Fruit fly (Drosophila melanogaster): ENCODE results near the gene CG1231.

dm6 chr3L:337148-337547 lies 19.1 kb upstream of the CG1231 start:
- TF ChIP-seq usp (GFP tag; optimal IDR thresholded peaks at IDR 0.05): no peak
- TF ChIP-seq psq (optimal IDR thresholded peaks at IDR 0.05): no peak
- TF ChIP-seq pan (optimal IDR thresholded peaks at IDR 0.05): no peak
- no peak for TF ChIP-seq Dll (optimal IDR thresholded peaks at IDR 0.05)
- no peak for TF ChIP-seq CG8478 (optimal IDR thresholded peaks at IDR 0.05)
